Worm (Caenorhabditis elegans) whole organism, L1 larva: ENCODE data around the gene ZK688.12.

ENCODE experiments used
- F16B12.6 ChIP-seq: fragments of 150-350 bp; optimal IDR thresholded peaks from 2 replicates; lab custom pipeline; 2014; ENCODE audit warnings: missing biosample characterization, missing genetic modification characterization
- aha-1 ChIP-seq: fragments of 150-350 bp; optimal IDR thresholded peaks from 2 replicates; lab custom pipeline; 2014; ENCODE audit warnings: missing biosample characterization, missing genetic modification characterization
- aly-2 ChIP-seq: fragments of 150-350 bp; optimal IDR thresholded peaks from 2 replicates; lab custom pipeline; 2014; ENCODE audit warnings: missing biosample characterization, missing genetic modification characterization
- ama-1 ChIP-seq: fragments of 150-350 bp; optimal IDR thresholded peaks from 2 replicates; lab custom pipeline; 2014
- ceh-63 ChIP-seq: fragments of 200-800 bp; sonication (Bioruptor generic); optimal IDR thresholded peaks from 2 replicates; lab custom pipeline; 2018; ENCODE audit warnings: mild to moderate bottlenecking, missing genetic modification characterization, missing compliant biosample characterization
- ceh-82 ChIP-seq, 3 experiments: fragments of 150-350 bp in 1 of 3; sonication (generic microtip) in 2 of 3; optimal IDR thresholded peaks; 2 replicates each; lab custom pipeline; 2014 to 2017; ENCODE audit warnings: missing biosample characterization in 3 of 3, missing genetic modification characterization in 3 of 3
- egl-27 ChIP-seq, 2 experiments: fragments of 150-350 bp in 1 of 2; sonication (generic microtip); optimal IDR thresholded peaks; 3 replicates each; lab custom pipeline; 2017 to 2018; ENCODE audit warnings: missing biosample characterization in 2 of 2, missing genetic modification characterization in 2 of 2, missing genetic modification reagents in 2 of 2
- fkh-10 ChIP-seq: sonication (generic microtip); optimal IDR thresholded peaks from 2 replicates; lab custom pipeline; 2017; ENCODE audit warnings: missing biosample characterization, missing genetic modification reagents, missing genetic modification characterization
- unc-130 ChIP-seq: fragments of 150-350 bp; optimal IDR thresholded peaks from 2 replicates; lab custom pipeline; 2017; ENCODE audit warnings: missing biosample characterization, missing genetic modification characterization, inconsistent platforms

ce11 chrIII:7907515-7907914 is 5.9 kb downstream of the ZK688.12 start, which contains the start of gene pcp-5:
- TF ChIP-seq ceh-63 (GFP tag; lab: Kevin White, UChicago) (no peak), unc-130 (no peak), aha-1 (tag; lab: Kevin White, UChicago) (no peak), fkh-10 (GFP tag; lab: Kevin White, UChicago) (no peak), ceh-82 (tag; optimal IDR thresholded peaks at IDR 0.05; lab: Kevin White, UChicago) (no peak), aly-2 (tag; lab: Kevin White, UChicago) (no peak), ama-1 (no peak), egl-27 (tag; optimal IDR thresholded peaks at IDR 0.05; lab: Kevin White, UChicago) (no peak), F16B12.6 (tag; lab: Kevin White, UChicago) (no peak)
